Fruit fly (Drosophila melanogaster) S2 (cell line): ENCODE data around the gene smp-30.

Source experiments
- CG8478 ChIP-seq: fragments of >200 bp; optimal IDR thresholded peaks from 2 replicates; lab custom pipeline; 2018
- CTCF ChIP-seq, 2 experiments: fragments of >200 bp; optimal IDR thresholded peaks; 2 replicates each; lab custom pipeline; 2018

- TF ChIP-seq CG8478 (lab: Kevin White, UChicago) = no peak
- peak; percentile 24 to 58 for TF ChIP-seq CTCF (optimal IDR thresholded peaks at IDR 0.05; lab: Kevin White, UChicago)
Observed at dm6 chr3R:14723671-14724500, 27.2 kb downstream of the smp-30 start, which contains the start of gene kibra.
